Fruit fly (Drosophila melanogaster): Measurements from ENCODE around the gene CG8010.

DNA sequence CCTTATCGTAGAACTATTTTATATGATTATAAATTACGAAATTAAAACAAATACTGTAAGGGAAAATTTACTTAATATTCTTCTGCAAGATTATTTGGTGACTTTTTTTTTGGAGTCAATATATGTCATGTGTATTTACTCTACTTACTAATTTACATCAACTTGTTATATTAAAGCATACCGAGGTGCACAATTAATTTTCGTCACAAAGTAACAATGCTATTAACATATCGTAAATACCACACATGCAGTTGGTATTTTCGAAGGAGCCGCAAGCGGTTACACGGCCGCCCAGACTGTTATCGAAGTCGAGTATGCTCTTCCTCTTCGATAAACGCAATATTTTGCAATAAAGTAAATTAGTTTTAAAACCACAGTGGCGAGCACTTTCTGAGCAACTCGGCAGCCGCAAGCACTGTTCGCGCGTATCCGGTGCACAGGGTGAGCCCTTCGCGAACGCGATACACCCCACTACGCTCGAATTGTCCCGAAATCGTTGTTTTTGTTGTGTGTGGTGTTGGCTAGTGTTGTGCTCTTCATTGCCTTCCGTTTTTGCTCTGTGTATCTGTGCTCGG, 7.1 kb downstream of the CG8010 start, which contains the start of gene Vav:
- TF ChIP-seq CG15710 (tag; optimal IDR thresholded peaks at IDR 0.05) (no peak), CG13204 (GFP tag; optimal IDR thresholded peaks at IDR 0.05) (no peak), rn (GFP tag; IDR thresholded peaks at IDR 0.05) (no peak), Ets98B (GFP tag; IDR thresholded peaks at IDR 0.05) (0 out of 2 replicates have a peak, but pooled peaks have one; percentile 22), CG4496 (GFP tag; IDR thresholded peaks at IDR 0.05) (no peak)

Measured in whole organism, pupa.